Worm (Caenorhabditis elegans) whole organism, young adult: ENCODE results near the gene brd-1.

Source experiments
- B0019.2 ChIP-seq: fragments of 200-800 bp; sonication (Bioruptor generic); conservative IDR thresholded peaks from 2 replicates; pipeline ENCODE4 v1.3.6; 2022; ENCODE audit warnings: missing genetic modification reagents, missing genetic modification characterization, missing compliant biosample characterization
- F33H1.4 ChIP-seq: fragments of 200-800 bp; sonication (Bioruptor generic); IDR thresholded peaks from 2 replicates; pipeline ENCODE4 v1.3.6; 2022; ENCODE audit warnings: missing genetic modification reagents, missing genetic modification characterization, missing compliant biosample characterization
- F39B2.1 ChIP-seq: fragments of 200-800 bp; sonication (Bioruptor generic); IDR thresholded peaks from 2 replicates; pipeline ENCODE4 v1.3.6; 2022; ENCODE audit warnings: missing genetic modification reagents, missing genetic modification characterization, missing compliant biosample characterization
- T26A5.8 ChIP-seq: sonication (generic microtip); optimal IDR thresholded peaks from 2 replicates; lab custom pipeline; 2016; ENCODE audit warnings: missing genetic modification characterization, missing compliant biosample characterization
- Y53G8AR.9 ChIP-seq: fragments of 200-800 bp; sonication (Bioruptor generic); conservative IDR thresholded peaks from 2 replicates; pipeline ENCODE4 v1.3.6; 2022; ENCODE audit warnings: missing genetic modification reagents, missing genetic modification characterization, missing compliant biosample characterization
- Y56A3A.18 ChIP-seq: fragments of 200-800 bp; sonication (Bioruptor generic); IDR thresholded peaks from 2 replicates; pipeline ENCODE4 v1.3.6; 2022; ENCODE audit warnings: missing genetic modification reagents, missing genetic modification characterization, missing compliant biosample characterization
- ZK185.1 ChIP-seq: sonication (generic microtip); optimal IDR thresholded peaks from 2 replicates; lab custom pipeline; 2016; ENCODE audit warnings: mild to moderate bottlenecking, missing genetic modification characterization, missing compliant biosample characterization; ENCODE audit not compliant: poor library complexity, severe bottlenecking
- ama-1 ChIP-seq, 3 experiments: fragments of 150-350 bp in 1 of 3; sonication (generic microtip) in 2 of 3; optimal IDR thresholded peaks; 2 replicates each; lab custom pipeline; 2014 to 2018; ENCODE audit warnings: missing biosample characterization in 2 of 3, missing genetic modification characterization in 2 of 3, missing genetic modification reagents in 2 of 3
- aptf-2 ChIP-seq: fragments of 200-800 bp; sonication (Bioruptor generic); conservative IDR thresholded peaks from 2 replicates; pipeline ENCODE4 v1.3.6; 2022; ENCODE audit warnings: missing genetic modification reagents, missing genetic modification characterization, missing compliant biosample characterization
- atf-7 ChIP-seq: sonication (generic microtip); optimal IDR thresholded peaks from 2 replicates; lab custom pipeline; 2017; ENCODE audit warnings: mild to moderate bottlenecking, missing genetic modification characterization, missing compliant biosample characterization
- attf-6 ChIP-seq: fragments of 200-800 bp; sonication (Bioruptor generic); IDR thresholded peaks from 2 replicates; pipeline ENCODE4 v1.3.6; 2022; ENCODE audit warnings: missing genetic modification reagents, missing genetic modification characterization, missing compliant biosample characterization
- bed-1 ChIP-seq: fragments of 200-800 bp; sonication (Bioruptor generic); IDR thresholded peaks from 2 replicates; pipeline ENCODE4 v1.3.6; 2022; ENCODE audit warnings: missing genetic modification reagents, missing genetic modification characterization, missing compliant biosample characterization
- chd-7 ChIP-seq: sonication (generic microtip); optimal IDR thresholded peaks from 2 replicates; lab custom pipeline; 2016; ENCODE audit warnings: mild to moderate bottlenecking, missing genetic modification characterization, moderate library complexity, missing compliant biosample characterization
- die-1 ChIP-seq: sonication (generic microtip); optimal IDR thresholded peaks from 2 replicates; lab custom pipeline; 2016; ENCODE audit warnings: missing genotype, mild to moderate bottlenecking, missing genetic modification characterization, missing compliant biosample characterization
- dox-1 ChIP-seq: fragments of 200-800 bp; sonication (Bioruptor generic); IDR thresholded peaks from 2 replicates; pipeline ENCODE4 v1.3.6; 2022; ENCODE audit warnings: missing genetic modification reagents, missing genetic modification characterization, missing compliant biosample characterization
- egl-18 ChIP-seq: fragments of 200-800 bp; sonication (Bioruptor generic); IDR thresholded peaks from 2 replicates; pipeline ENCODE4 v1.3.6; 2022; ENCODE audit warnings: missing genetic modification reagents, missing genetic modification characterization, missing compliant biosample characterization
- egl-44 ChIP-seq: fragments of 200-800 bp; sonication (Bioruptor generic); IDR thresholded peaks from 2 replicates; pipeline ENCODE4 v1.3.6; 2022; ENCODE audit warnings: missing genetic modification reagents, missing genetic modification characterization, missing compliant biosample characterization
- egrh-3 ChIP-seq: fragments of 200-800 bp; sonication (Bioruptor generic); IDR thresholded peaks from 2 replicates; pipeline ENCODE4 v1.3.6; 2022; ENCODE audit warnings: missing genetic modification reagents, missing genetic modification characterization, missing compliant biosample characterization
- ets-4 ChIP-seq: fragments of 200-800 bp; sonication (Bioruptor generic); optimal IDR thresholded peaks from 2 replicates; lab custom pipeline; 2018; ENCODE audit warnings: mild to moderate bottlenecking, missing genetic modification characterization, missing compliant biosample characterization
- fkh-3 ChIP-seq: sonication (generic microtip); optimal IDR thresholded peaks from 2 replicates; lab custom pipeline; 2016; ENCODE audit warnings: mild to moderate bottlenecking, missing genetic modification characterization, missing compliant biosample characterization
- gei-17 ChIP-seq: fragments of 200-800 bp; sonication (Bioruptor generic); optimal IDR thresholded peaks from 2 replicates; lab custom pipeline; 2018; ENCODE audit warnings: mild to moderate bottlenecking, missing genetic modification characterization, missing compliant biosample characterization
- him-1 ChIP-seq: sonication (generic microtip); optimal IDR thresholded peaks from 2 replicates; lab custom pipeline; 2016; ENCODE audit warnings: missing genotype, missing genetic modification reagents, missing genetic modification characterization, missing compliant biosample characterization
- hlh-12 ChIP-seq: sonication (generic microtip); optimal IDR thresholded peaks from 2 replicates; lab custom pipeline; 2016; ENCODE audit warnings: missing genetic modification characterization, missing compliant biosample characterization
- hlh-26 ChIP-seq: fragments of 200-800 bp; sonication (Bioruptor generic); conservative IDR thresholded peaks from 2 replicates; pipeline ENCODE4 v1.3.6; 2022; ENCODE audit warnings: missing genetic modification reagents, missing genetic modification characterization, missing compliant biosample characterization
- hmg-1.2 ChIP-seq: fragments of 200-800 bp; sonication (Bioruptor generic); IDR thresholded peaks from 2 replicates; pipeline ENCODE4 v1.3.6; 2022; ENCODE audit warnings: missing genetic modification reagents, missing genetic modification characterization, missing compliant biosample characterization
- hrde-1 ChIP-seq: sonication (generic microtip); optimal IDR thresholded peaks from 2 replicates; lab custom pipeline; 2016; ENCODE audit warnings: missing genetic modification characterization, mild to moderate bottlenecking, missing compliant biosample characterization, moderate library complexity, missing genotype, missing genetic modification reagents, borderline replicate concordance
- hsf-1 ChIP-seq: fragments of 200-800 bp; sonication (Bioruptor generic); IDR thresholded peaks from 2 replicates; pipeline ENCODE4 v1.3.6; 2022; ENCODE audit warnings: missing genetic modification reagents, missing genetic modification characterization, missing compliant biosample characterization
- lag-1 ChIP-seq: fragments of 200-800 bp; sonication (Bioruptor generic); IDR thresholded peaks from 2 replicates; pipeline ENCODE4 v1.3.6; 2022; ENCODE audit warnings: missing genetic modification reagents, missing genetic modification characterization, missing compliant biosample characterization
- let-607 ChIP-seq, 2 experiments: fragments of 200-800 bp in 1 of 2; sonication (Bioruptor generic) in 1 of 2; sonication (generic microtip) in 1 of 2; optimal IDR thresholded peaks; 2 replicates each; lab custom pipeline; 2016 to 2018; ENCODE audit warnings: mild to moderate bottlenecking in 2 of 2, missing compliant biosample characterization in 2 of 2, missing genetic modification characterization in 2 of 2, moderate library complexity in 2 of 2, missing genotype in 1 of 2
- lin-26 ChIP-seq: fragments of 200-800 bp; sonication (Bioruptor generic); IDR thresholded peaks from 2 replicates; pipeline ENCODE4 v1.3.6; 2022; ENCODE audit warnings: missing genetic modification reagents, missing genetic modification characterization, missing compliant biosample characterization
- lin-35 ChIP-seq, 3 experiments: fragments of 150-350 bp in 2 of 3; sonication (generic microtip) in 1 of 3; optimal IDR thresholded peaks; 2 replicates each; lab custom pipeline; 2014 to 2018; ENCODE audit warnings: missing biosample characterization in 3 of 3, missing genetic modification characterization in 3 of 3, missing genetic modification reagents in 3 of 3
- lsl-1 ChIP-seq: fragments of 200-800 bp; sonication (Bioruptor generic); optimal IDR thresholded peaks from 2 replicates; lab custom pipeline; 2018; ENCODE audit warnings: mild to moderate bottlenecking, missing genetic modification characterization, moderate library complexity, missing compliant biosample characterization
- lsy-27 ChIP-seq: sonication (generic microtip); optimal IDR thresholded peaks from 2 replicates; lab custom pipeline; 2017; ENCODE audit warnings: missing genetic modification characterization, mild to moderate bottlenecking, missing compliant biosample characterization, antibody characterized with exemption, missing genotype, borderline replicate concordance; ENCODE audit not compliant: insufficient read depth
- nfya-1 ChIP-seq: sonication (generic microtip); optimal IDR thresholded peaks from 2 replicates; lab custom pipeline; 2017; ENCODE audit warnings: antibody characterized with exemption, missing compliant biosample characterization, missing genetic modification characterization, borderline replicate concordance; ENCODE audit not compliant: insufficient read depth
- nfyb-1 ChIP-seq: fragments of 200-800 bp; sonication (Bioruptor generic); IDR thresholded peaks from 2 replicates; pipeline ENCODE4 v1.3.6; 2022; ENCODE audit warnings: missing genetic modification reagents, missing genetic modification characterization, missing compliant biosample characterization
- nhr-120 ChIP-seq: fragments of 200-800 bp; sonication (Bioruptor generic); IDR thresholded peaks from 2 replicates; pipeline ENCODE4 v1.3.6; 2022; ENCODE audit warnings: missing genetic modification characterization, missing compliant biosample characterization
- nhr-80 ChIP-seq: sonication (generic microtip); optimal IDR thresholded peaks from 2 replicates; lab custom pipeline; 2016; ENCODE audit warnings: missing genetic modification characterization, missing compliant biosample characterization
- pbrm-1 ChIP-seq: fragments of 200-800 bp; sonication (Bioruptor generic); IDR thresholded peaks from 2 replicates; pipeline ENCODE4 v1.3.6; 2022; ENCODE audit warnings: missing genetic modification reagents, missing genetic modification characterization, missing compliant biosample characterization
- pha-4 ChIP-seq: fragments of 150-350 bp; sonication (generic microtip); optimal IDR thresholded peaks from 2 replicates; lab custom pipeline; 2014; ENCODE audit warnings: missing biosample characterization, missing genetic modification reagents, missing genetic modification characterization
- rcor-1 ChIP-seq: fragments of 200-800 bp; sonication (Bioruptor generic); IDR thresholded peaks from 2 replicates; pipeline ENCODE4 v1.3.6; 2022; ENCODE audit warnings: missing genetic modification reagents, missing genetic modification characterization, missing compliant biosample characterization
- snpc-1.1 ChIP-seq: sonication (generic microtip); optimal IDR thresholded peaks from 2 replicates; lab custom pipeline; 2017; ENCODE audit warnings: missing genetic modification characterization, mild to moderate bottlenecking, missing compliant biosample characterization, antibody characterized with exemption, moderate library complexity, missing genotype, missing genetic modification reagents; ENCODE audit not compliant: insufficient read depth
- snpc-4 ChIP-seq, 5 experiments: fragments of 150-350 bp in 1 of 5; sonication (generic microtip) in 4 of 5; optimal IDR thresholded peaks; 2 replicates each; lab custom pipeline; 2014 to 2018; ENCODE audit warnings: missing genetic modification characterization in 5 of 5, missing biosample characterization in 3 of 5, antibody characterized with exemption in 2 of 5, mild to moderate bottlenecking in 2 of 5, missing compliant biosample characterization in 2 of 5, missing genotype in 2 of 5, moderate library complexity in 2 of 5, missing genetic modification reagents in 1 of 5
- somi-1 ChIP-seq: fragments of 200-800 bp; sonication (Bioruptor generic); optimal IDR thresholded peaks from 2 replicates; lab custom pipeline; 2018; ENCODE audit warnings: mild to moderate bottlenecking, missing genetic modification characterization, missing compliant biosample characterization
- tbx-9 ChIP-seq: sonication (generic microtip); optimal IDR thresholded peaks from 2 replicates; lab custom pipeline; 2016; ENCODE audit warnings: borderline replicate concordance, missing genetic modification characterization, inconsistent platforms, missing compliant biosample characterization
- tlf-1 ChIP-seq: fragments of 200-800 bp; sonication (Bioruptor generic); optimal IDR thresholded peaks from 2 replicates; lab custom pipeline; 2018; ENCODE audit warnings: mild to moderate bottlenecking, missing genetic modification characterization, missing compliant biosample characterization
- ztf-3 ChIP-seq: fragments of 200-800 bp; sonication (Bioruptor generic); optimal IDR thresholded peaks from 2 replicates; lab custom pipeline; 2018; ENCODE audit warnings: mild to moderate bottlenecking, missing genetic modification characterization, missing compliant biosample characterization
- ztf-6 ChIP-seq: fragments of 200-800 bp; sonication (Bioruptor generic); IDR thresholded peaks from 2 replicates; pipeline ENCODE4 v1.3.6; 2022; ENCODE audit warnings: missing genetic modification reagents, missing genetic modification characterization, missing compliant biosample characterization

brd-1 gene

ce11 chrIII:6895166-6895565 is 5.9 kb upstream of the brd-1 start:
- no peak for TF ChIP-seq lsy-27 (tag; lab: Kevin White, UChicago)
- TF ChIP-seq attf-6, result no peak
- no peak for TF ChIP-seq T26A5.8 (tag; lab: Kevin White, UChicago)
- peak; percentile 45; the same call in 1 of the 2 replicates for TF ChIP-seq nfyb-1 (GFP tag; lab: Robert Waterston, UW)
- no peak for TF ChIP-seq hsf-1
- peak; percentile 72; the same call in 1 of the 2 replicates for TF ChIP-seq Y56A3A.18 (GFP tag; lab: Robert Waterston, UW)
- TF ChIP-seq him-1 (tag; lab: Kevin White, UChicago), result peak; percentile 28
- no peak for TF ChIP-seq lag-1
- no peak for TF ChIP-seq fkh-3
- no peak for TF ChIP-seq F33H1.4 (GFP tag; lab: Robert Waterston, UW)
- TF ChIP-seq pbrm-1 (GFP tag; lab: Robert Waterston, UW), result no peak
- peak; percentile 94 for TF ChIP-seq nhr-80 (tag; lab: Kevin White, UChicago)
- peak; percentile 58 for TF ChIP-seq somi-1 (GFP tag; lab: Kevin White, UChicago)
- TF ChIP-seq hlh-26 (GFP tag; lab: Robert Waterston, UW), result no peak
- TF ChIP-seq lsl-1 (GFP tag; lab: Kevin White, UChicago), result no peak
- TF ChIP-seq hlh-12 (tag; lab: Kevin White, UChicago), result no peak
- TF ChIP-seq nfya-1, result no peak
- no peak for TF ChIP-seq snpc-4 (GFP tag; optimal IDR thresholded peaks at IDR 0.05; lab: Kevin White, UChicago)
- peak in 1 of 4 experiments; percentile 39 for TF ChIP-seq snpc-4 (tag; optimal IDR thresholded peaks at IDR 0.05; lab: Kevin White, UChicago)
- no peak for TF ChIP-seq ama-1 (optimal IDR thresholded peaks at IDR 0.05; lab: Kevin White, UChicago)
- peak in 1 of 2 experiments; percentile 51 for TF ChIP-seq ama-1 (GFP tag; optimal IDR thresholded peaks at IDR 0.05; lab: Kevin White, UChicago)
- TF ChIP-seq bed-1 (GFP tag; lab: Robert Waterston, UW), result no peak
- TF ChIP-seq lin-26 (GFP tag; lab: Robert Waterston, UW), result peak; percentile 41; the same call in 1 of the 2 replicates
- peak; percentile 20 for TF ChIP-seq pha-4
- TF ChIP-seq die-1 (tag; lab: Kevin White, UChicago), result peak; percentile 8
- peak; percentile 52 for TF ChIP-seq chd-7 (tag; lab: Kevin White, UChicago)
- no peak for TF ChIP-seq ztf-3 (GFP tag; lab: Kevin White, UChicago)
- TF ChIP-seq egl-18 (GFP tag; lab: Robert Waterston, UW), result no peak
- TF ChIP-seq let-607 (tag; optimal IDR thresholded peaks at IDR 0.05; lab: Kevin White, UChicago), result no peak
- peak; percentile 73 for TF ChIP-seq hmg-1.2 (GFP tag; lab: Robert Waterston, UW)
- TF ChIP-seq lin-35 (GFP tag; optimal IDR thresholded peaks at IDR 0.05; lab: Kevin White, UChicago), result no peak
- TF ChIP-seq ztf-6 (GFP tag; lab: Robert Waterston, UW), result no peak
- TF ChIP-seq aptf-2 (GFP tag; lab: Robert Waterston, UW), result no peak
- no peak for TF ChIP-seq egl-44 (GFP tag; lab: Robert Waterston, UW)
- no peak for TF ChIP-seq B0019.2 (GFP tag; lab: Robert Waterston, UW)
- TF ChIP-seq ets-4, result peak; percentile 49
- TF ChIP-seq tlf-1 (GFP tag; lab: Kevin White, UChicago), result no peak
- no peak for TF ChIP-seq ZK185.1
- TF ChIP-seq rcor-1, result no peak
- TF ChIP-seq atf-7, result peak; percentile 77
- no peak for TF ChIP-seq gei-17 (GFP tag; lab: Kevin White, UChicago)
- TF ChIP-seq nhr-120 (GFP tag; lab: Robert Waterston, UW), result no peak
- TF ChIP-seq snpc-1.1 (tag; lab: Kevin White, UChicago), result no peak
- no peak for TF ChIP-seq Y53G8AR.9
- TF ChIP-seq tbx-9 (tag; lab: Kevin White, UChicago), result no peak
- no peak for TF ChIP-seq hrde-1 (tag; lab: Kevin White, UChicago)
- peak; percentile 47; the same call in 1 of the 2 replicates for TF ChIP-seq dox-1 (GFP tag; lab: Robert Waterston, UW)
- no peak for TF ChIP-seq egrh-3
- no peak for TF ChIP-seq F39B2.1 (GFP tag; lab: Robert Waterston, UW)
